Fruit fly (Drosophila melanogaster): ENCODE measurements around the gene CG43449.

dm6 chr3R:11088120-11088519 is at the start of gene CG43449:
- TF ChIP-seq psq (optimal IDR thresholded peaks at IDR 0.05) (no peak), ttk (optimal IDR thresholded peaks at IDR 0.05) (no peak), Myc (optimal IDR thresholded peaks at IDR 0.05) (no peak)
